Fruit fly (Drosophila melanogaster) whole organism, prepupa: ENCODE data around the gene Vlet.

Experiments used
- Blimp-1 ChIP-seq: fragments of 200-800 bp; sonication (Bioruptor generic); optimal IDR thresholded peaks from 3 replicates; lab custom pipeline; 2017; ENCODE audit warnings: missing biosample characterization, missing genetic modification characterization, mild to moderate bottlenecking, moderate library complexity, missing genetic modification reagents
- CG11294 ChIP-seq: fragments of 200-800 bp; sonication (Bioruptor generic); IDR thresholded peaks from 2 replicates; pipeline ENCODE4 v1.3.6; 2022; ENCODE audit warnings: missing biosample characterization, missing genetic modification characterization
- CG11762 ChIP-seq: fragments of 200-800 bp; sonication (Bioruptor generic); optimal IDR thresholded peaks from 3 replicates; lab custom pipeline; 2016; ENCODE audit warnings: missing biosample characterization, missing genetic modification characterization; ENCODE audit not compliant: insufficient read depth
- CG11902 ChIP-seq: fragments of 200-800 bp; sonication (Bioruptor generic); optimal IDR thresholded peaks from 3 replicates; lab custom pipeline; 2016; ENCODE audit warnings: missing biosample characterization, missing genetic modification characterization
- CG16779 ChIP-seq: fragments of 200-800 bp; sonication (Bioruptor generic); optimal IDR thresholded peaks from 3 replicates; lab custom pipeline; 2017; ENCODE audit warnings: missing biosample characterization, mild to moderate bottlenecking, missing genetic modification characterization
- CG3032 ChIP-seq: fragments of 200-800 bp; optimal IDR thresholded peaks from 2 replicates; lab custom pipeline; 2019; ENCODE audit warnings: missing biosample characterization, mild to moderate bottlenecking, missing genetic modification characterization, moderate library complexity
- CG32006 ChIP-seq: fragments of 200-800 bp; sonication (Bioruptor generic); optimal IDR thresholded peaks from 3 replicates; lab custom pipeline; 2017; ENCODE audit warnings: missing biosample characterization, mild to moderate bottlenecking, missing genetic modification characterization
- CG34406 ChIP-seq: fragments of 200-800 bp; sonication (Bioruptor generic); optimal IDR thresholded peaks from 3 replicates; lab custom pipeline; 2016; ENCODE audit warnings: missing biosample characterization, missing genetic modification characterization
- CG6163 ChIP-seq: fragments of 200-800 bp; sonication (Bioruptor generic); IDR thresholded peaks from 3 replicates; pipeline ENCODE4 v1.3.6; 2022; ENCODE audit warnings: missing biosample characterization, missing genetic modification characterization
- CG6808 ChIP-seq: fragments of 200-800 bp; sonication (Bioruptor generic); optimal IDR thresholded peaks from 3 replicates; lab custom pipeline; 2017; ENCODE audit warnings: missing biosample characterization, missing genetic modification characterization, mild to moderate bottlenecking, moderate library complexity, missing genetic modification reagents
- CG7368 ChIP-seq: fragments of 200-800 bp; sonication (Bioruptor generic); optimal IDR thresholded peaks from 3 replicates; lab custom pipeline; 2016; ENCODE audit warnings: missing biosample characterization, missing genetic modification characterization
- CG8319 ChIP-seq: fragments of 200-800 bp; sonication (Bioruptor generic); optimal IDR thresholded peaks from 3 replicates; lab custom pipeline; 2016; ENCODE audit warnings: missing biosample characterization, missing genetic modification characterization
- CG9139 ChIP-seq: fragments of 200-800 bp; sonication (Bioruptor generic); optimal IDR thresholded peaks from 3 replicates; lab custom pipeline; 2017; ENCODE audit warnings: missing biosample characterization, mild to moderate bottlenecking, missing genetic modification characterization
- Eip75B ChIP-seq: fragments of 200-800 bp; sonication (Bioruptor generic); optimal IDR thresholded peaks from 3 replicates; lab custom pipeline; 2016; ENCODE audit warnings: missing biosample characterization, missing genetic modification characterization
- Eip78C ChIP-seq: fragments of 200-800 bp; sonication (Bioruptor generic); peaks from one replicate; lab custom pipeline; 2016; ENCODE audit warnings: missing biosample characterization, missing genetic modification characterization
- Eip93F ChIP-seq: fragments of 200-800 bp; sonication (Bioruptor generic); optimal IDR thresholded peaks from 2 replicates; lab custom pipeline; 2016; ENCODE audit warnings: missing biosample characterization, mild to moderate bottlenecking, missing genetic modification characterization
- Ets21C ChIP-seq: fragments of 200-800 bp; sonication (Bioruptor generic); optimal IDR thresholded peaks from 3 replicates; lab custom pipeline; 2016; ENCODE audit warnings: missing biosample characterization, missing genetic modification characterization
- Gug ChIP-seq: fragments of 200-800 bp; sonication (Bioruptor generic); IDR thresholded peaks from 2 replicates; pipeline ENCODE4 v1.3.6; 2022; ENCODE audit warnings: missing biosample characterization, missing genetic modification characterization
- Hr38 ChIP-seq: sonication (Bioruptor generic); optimal IDR thresholded peaks from 2 replicates; lab custom pipeline; 2016; ENCODE audit warnings: missing biosample characterization, missing genetic modification characterization
- Hr4 ChIP-seq: fragments of 200-800 bp; sonication (Bioruptor generic); optimal IDR thresholded peaks from 3 replicates; lab custom pipeline; 2016; ENCODE audit warnings: missing biosample characterization, missing genetic modification characterization
- Met ChIP-seq: fragments of 200-800 bp; sonication (Bioruptor generic); optimal IDR thresholded peaks from 3 replicates; lab custom pipeline; 2016; ENCODE audit warnings: missing biosample characterization, missing genetic modification characterization
- Smox ChIP-seq: fragments of 200-800 bp; sonication (Bioruptor generic); optimal IDR thresholded peaks from 3 replicates; lab custom pipeline; 2016; ENCODE audit warnings: missing biosample characterization, missing genetic modification characterization
- Sox14 ChIP-seq: fragments of 200-800 bp; sonication (Bioruptor generic); optimal IDR thresholded peaks from 3 replicates; lab custom pipeline; 2016; ENCODE audit warnings: missing biosample characterization, missing genetic modification characterization
- Sox15 ChIP-seq: fragments of 200-800 bp; sonication (Bioruptor generic); optimal IDR thresholded peaks from 3 replicates; lab custom pipeline; 2016; ENCODE audit warnings: missing biosample characterization, missing genetic modification characterization
- achi ChIP-seq: fragments of 200-800 bp; sonication (Bioruptor generic); optimal IDR thresholded peaks from 3 replicates; lab custom pipeline; 2016; ENCODE audit warnings: missing biosample characterization, missing genetic modification characterization
- acj6 ChIP-seq: fragments of 200-800 bp; sonication (Bioruptor generic); optimal IDR thresholded peaks from 3 replicates; lab custom pipeline; 2016; ENCODE audit warnings: missing biosample characterization, missing genetic modification characterization
- dac ChIP-seq: fragments of 200-800 bp; sonication (Bioruptor generic); optimal IDR thresholded peaks from 2 replicates; lab custom pipeline; 2017; ENCODE audit warnings: missing biosample characterization, mild to moderate bottlenecking, missing genetic modification characterization
- esn ChIP-seq: fragments of 200-800 bp; sonication (Bioruptor generic); optimal IDR thresholded peaks from 2 replicates; lab custom pipeline; 2016; ENCODE audit warnings: missing biosample characterization, mild to moderate bottlenecking, missing genetic modification characterization, moderate library complexity
- fd59A ChIP-seq: fragments of 200-800 bp; sonication (Bioruptor generic); optimal IDR thresholded peaks from 2 replicates; lab custom pipeline; 2017; ENCODE audit warnings: missing biosample characterization, mild to moderate bottlenecking, missing genetic modification characterization, missing genetic modification reagents
- fkh ChIP-seq: fragments of 200-800 bp; sonication (Bioruptor generic); optimal IDR thresholded peaks from 3 replicates; lab custom pipeline; 2017; ENCODE audit warnings: missing biosample characterization, mild to moderate bottlenecking, missing genetic modification characterization, moderate library complexity
- net ChIP-seq: fragments of 200-800 bp; sonication (Bioruptor generic); optimal IDR thresholded peaks from 3 replicates; lab custom pipeline; 2016; ENCODE audit warnings: missing biosample characterization, missing genetic modification characterization
- spab ChIP-seq: fragments of 200-800 bp; sonication (Bioruptor generic); optimal IDR thresholded peaks from 2 replicates; lab custom pipeline; 2017; ENCODE audit warnings: missing biosample characterization, mild to moderate bottlenecking, missing genetic modification characterization, missing genetic modification reagents
- ss ChIP-seq, 2 experiments: fragments of 200-800 bp; sonication (Bioruptor generic); optimal IDR thresholded peaks; 2 replicates in 1 of 2; 3 replicates in 1 of 2; lab custom pipeline; 2017 to 2018; ENCODE audit warnings: mild to moderate bottlenecking in 2 of 2, missing biosample characterization in 2 of 2, missing genetic modification characterization in 2 of 2, moderate library complexity in 1 of 2
- svp ChIP-seq: fragments of 200-800 bp; sonication (Bioruptor generic); peaks from one replicate; lab custom pipeline; 2016; ENCODE audit warnings: missing biosample characterization, missing genetic modification characterization
- topi ChIP-seq: fragments of 200-800 bp; sonication (Bioruptor generic); optimal IDR thresholded peaks from 3 replicates; lab custom pipeline; 2016; ENCODE audit warnings: missing biosample characterization, missing genetic modification characterization
- vri ChIP-seq: fragments of 200-800 bp; sonication (Bioruptor generic); optimal IDR thresholded peaks from 3 replicates; lab custom pipeline; 2016; ENCODE audit warnings: missing biosample characterization, mild to moderate bottlenecking, missing genetic modification characterization

Vlet gene

DNA sequence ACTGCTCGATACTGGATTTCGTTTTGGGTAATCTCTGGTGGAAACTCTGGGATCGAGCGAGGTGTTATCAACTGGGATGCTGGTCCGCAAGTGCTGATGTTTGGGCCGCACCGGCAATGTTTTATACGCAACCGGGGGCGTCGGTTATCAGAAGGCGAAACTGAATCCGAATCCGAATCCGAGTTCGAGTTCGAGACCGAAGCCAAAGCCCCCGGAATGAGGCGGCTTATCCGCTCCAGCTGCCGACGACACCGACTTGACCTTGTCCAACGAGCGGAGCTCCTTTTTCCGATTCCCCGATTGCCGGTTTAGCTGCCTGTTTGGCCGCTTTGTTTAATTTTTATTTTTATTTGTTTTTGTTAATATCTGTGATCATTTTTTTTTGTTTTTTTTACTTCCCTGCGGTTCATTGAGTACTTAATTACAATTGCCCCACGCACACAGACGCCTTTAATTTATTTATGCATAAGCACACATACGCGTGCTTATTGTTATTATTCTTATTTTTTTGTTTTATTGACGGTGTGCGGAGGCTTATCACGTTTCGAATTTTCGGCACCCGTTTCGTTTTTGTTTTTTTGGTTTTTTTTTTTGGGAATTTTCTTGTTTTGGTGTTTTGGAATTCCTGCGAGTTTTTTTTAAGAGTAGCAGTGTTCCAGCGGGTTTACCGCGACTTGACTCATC lies 26.7 kb upstream of the Vlet start, which contains the start of gene CG2444:
Gene CG2444 (minus strand): TSS at position 372 of the 684 bp plus-strand sequence.
- TF ChIP-seq achi, result no peak
- no peak for TF ChIP-seq CG11294 (GFP tag; lab: Robert Waterston, UW)
- no peak for TF ChIP-seq CG3032 (tag; lab: Kevin White, UChicago)
- TF ChIP-seq Sox15 (GFP tag; lab: Kevin White, UChicago), result no peak
- no peak for TF ChIP-seq Eip75B (GFP tag; lab: Kevin White, UChicago)
- TF ChIP-seq spab (GFP tag; lab: Kevin White, UChicago), result no peak
- TF ChIP-seq CG9139 (GFP tag; lab: Kevin White, UChicago), result no peak
- no peak for TF ChIP-seq CG11902 (GFP tag; lab: Kevin White, UChicago)
- TF ChIP-seq Met (GFP tag; lab: Kevin White, UChicago), result no peak
- TF ChIP-seq CG16779 (tag; lab: Kevin White, UChicago), result no peak
- peak; percentile 28 for TF ChIP-seq Eip78C (GFP tag; lab: Kevin White, UChicago)
- TF ChIP-seq acj6, result no peak
- no peak for TF ChIP-seq CG7368 (GFP tag; lab: Kevin White, UChicago)
- no peak for TF ChIP-seq topi (GFP tag; lab: Kevin White, UChicago)
- TF ChIP-seq CG6808 (GFP tag; lab: Kevin White, UChicago), result no peak
- TF ChIP-seq Gug (GFP tag; lab: Robert Waterston, UW), result no peak
- peak; percentile 98 for TF ChIP-seq svp
- peak; percentile 49 for TF ChIP-seq vri (GFP tag; lab: Kevin White, UChicago)
- TF ChIP-seq Blimp-1 (GFP tag; lab: Kevin White, UChicago), result no peak
- TF ChIP-seq fd59A (GFP tag; lab: Kevin White, UChicago), result no peak
- no peak for TF ChIP-seq esn (GFP tag; lab: Kevin White, UChicago)
- no peak for TF ChIP-seq ss (GFP tag; optimal IDR thresholded peaks at IDR 0.05; lab: Kevin White, UChicago)
- no peak for TF ChIP-seq Ets21C (GFP tag; lab: Kevin White, UChicago)
- no peak for TF ChIP-seq CG8319 (GFP tag; lab: Kevin White, UChicago)
- TF ChIP-seq dac (GFP tag; lab: Kevin White, UChicago), result no peak
- TF ChIP-seq CG11762 (GFP tag; lab: Kevin White, UChicago), result no peak
- peak; percentile 67 for TF ChIP-seq Eip93F (GFP tag; lab: Kevin White, UChicago)
- TF ChIP-seq Hr38 (GFP tag; lab: Kevin White, UChicago), result no peak
- TF ChIP-seq Sox14 (GFP tag; lab: Kevin White, UChicago), result no peak
- no peak for TF ChIP-seq Smox (GFP tag; lab: Kevin White, UChicago)
- no peak for TF ChIP-seq fkh
- TF ChIP-seq net (GFP tag; lab: Kevin White, UChicago), result no peak

DNA sequence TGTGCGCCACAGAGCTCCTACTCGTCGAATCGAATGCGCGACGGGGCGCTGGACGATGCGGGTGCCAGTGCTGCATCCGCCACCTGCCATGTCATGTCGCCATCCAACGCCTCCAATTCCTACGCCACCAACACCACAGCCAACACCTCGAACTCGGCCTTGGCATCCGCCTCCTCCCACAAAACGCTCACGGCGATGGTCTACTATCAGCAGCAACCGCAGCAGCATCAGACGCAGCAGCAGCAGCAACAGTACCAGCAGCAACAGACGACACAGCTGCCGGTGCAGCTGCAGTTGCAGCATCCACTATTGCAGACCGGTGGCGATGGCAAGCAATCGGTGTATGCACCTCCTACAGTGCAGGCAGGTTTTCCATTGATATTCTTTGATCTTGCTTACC lies 22.4 kb upstream of the Vlet start:
- no peak for TF ChIP-seq ss (GFP tag; optimal IDR thresholded peaks at IDR 0.05; lab: Kevin White, UChicago)
- no peak for TF ChIP-seq fkh
- no peak for TF ChIP-seq Gug (GFP tag; lab: Robert Waterston, UW)
- TF ChIP-seq CG34406 (GFP tag; lab: Kevin White, UChicago), result no peak
- TF ChIP-seq Blimp-1 (GFP tag; lab: Kevin White, UChicago), result no peak
- TF ChIP-seq Eip75B (GFP tag; lab: Kevin White, UChicago), result no peak
- no peak for TF ChIP-seq topi (GFP tag; lab: Kevin White, UChicago)
- no peak for TF ChIP-seq CG16779 (tag; lab: Kevin White, UChicago)
- no peak for TF ChIP-seq CG7368 (GFP tag; lab: Kevin White, UChicago)
- no peak for TF ChIP-seq CG32006 (GFP tag; lab: Kevin White, UChicago)

DNA sequence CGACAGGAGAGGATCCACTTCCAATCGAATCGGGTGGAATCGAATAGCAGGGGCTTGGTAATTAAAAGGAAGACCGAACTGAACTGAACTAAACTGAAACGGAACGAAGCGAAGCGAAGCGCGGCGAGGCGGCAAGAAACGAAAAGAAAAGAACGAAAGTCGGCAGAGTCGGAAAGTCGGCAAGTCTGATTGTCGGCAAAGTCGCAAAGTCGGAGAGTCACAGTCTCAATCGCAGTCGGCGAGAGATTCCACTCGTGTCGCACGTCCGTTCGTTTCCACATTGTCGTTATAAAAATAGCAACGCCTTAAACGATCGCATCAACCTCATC lies 17.5 kb upstream of the Vlet start:
- TF ChIP-seq svp (peak; percentile 58), Hr4 (GFP tag; lab: Kevin White, UChicago) (no peak), CG6163 (GFP tag; lab: Robert Waterston, UW) (peak; percentile 39; the same call in 1 of the 3 replicates)
